Worm (Caenorhabditis elegans): ENCODE measurements around the gene ins-21.

DNA sequence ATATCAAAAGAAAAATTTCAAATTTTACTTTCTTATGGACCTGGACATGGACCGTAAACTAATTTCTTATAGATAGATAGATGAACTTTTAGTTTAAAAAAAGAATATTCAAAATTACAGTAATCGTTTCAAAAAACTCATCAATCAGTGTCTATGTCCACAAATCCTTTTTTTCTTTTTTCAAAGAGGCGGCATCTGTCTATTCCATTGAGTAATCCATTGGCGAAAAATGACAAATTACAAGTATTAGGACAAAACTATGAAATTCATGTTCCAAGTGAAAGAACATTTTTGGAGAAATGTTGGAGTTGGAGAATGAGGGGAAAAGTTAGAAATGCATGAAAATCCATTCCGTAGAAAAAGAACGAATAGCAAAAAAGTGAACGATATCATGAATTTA lies 38.0 kb upstream of the ins-21 start:
- no peak for TF ChIP-seq hmbx-1 (tag; optimal IDR thresholded peaks at IDR 0.05)
- no peak for TF ChIP-seq flt-1 (GFP tag; IDR thresholded peaks at IDR 0.05)
- no peak for TF ChIP-seq hmg-4 (GFP tag; optimal IDR thresholded peaks at IDR 0.05)
- TF ChIP-seq ceh-13 (GFP tag; optimal IDR thresholded peaks at IDR 0.05) = no peak
- no peak for TF ChIP-seq scrt-1 (GFP tag; IDR thresholded peaks at IDR 0.05)
- TF ChIP-seq tra-4 (tag; optimal IDR thresholded peaks at IDR 0.05) = no peak
- no peak for TF ChIP-seq ets-7 (tag; optimal IDR thresholded peaks at IDR 0.05)
- TF ChIP-seq B0310.2 (tag; optimal IDR thresholded peaks at IDR 0.05) = no peak
- no peak for TF ChIP-seq ama-1 (optimal IDR thresholded peaks at IDR 0.05)
- TF ChIP-seq sea-1 (GFP tag; conservative IDR thresholded peaks at IDR 0.05) = no peak
- TF ChIP-seq tbx-37 (GFP tag; conservative IDR thresholded peaks at IDR 0.05) = no peak
- TF ChIP-seq aly-1 (tag; optimal IDR thresholded peaks at IDR 0.05) = no peak
- TF ChIP-seq hnd-1 (tag; optimal IDR thresholded peaks at IDR 0.05) = no peak
- TF ChIP-seq ceh-36 (tag; optimal IDR thresholded peaks at IDR 0.05) = no peak
